Worm (Caenorhabditis elegans) whole organism, L1 larva: Measurements from ENCODE around the gene F35C5.12.

Experiments used
- C04F5.9 ChIP-seq: sonication (generic microtip); optimal IDR thresholded peaks from 2 replicates; lab custom pipeline; 2016; ENCODE audit warnings: missing genetic modification characterization, missing compliant biosample characterization
- C34B4.2 ChIP-seq: sonication (generic microtip); optimal IDR thresholded peaks from 2 replicates; lab custom pipeline; 2017; ENCODE audit warnings: mild to moderate bottlenecking, missing genetic modification characterization, missing compliant biosample characterization
- F16B12.6 ChIP-seq: fragments of 150-350 bp; optimal IDR thresholded peaks from 2 replicates; lab custom pipeline; 2014; ENCODE audit warnings: missing biosample characterization, missing genetic modification characterization
- aha-1 ChIP-seq: fragments of 150-350 bp; optimal IDR thresholded peaks from 2 replicates; lab custom pipeline; 2014; ENCODE audit warnings: missing biosample characterization, missing genetic modification characterization
- aly-2 ChIP-seq: fragments of 150-350 bp; optimal IDR thresholded peaks from 2 replicates; lab custom pipeline; 2014; ENCODE audit warnings: missing biosample characterization, missing genetic modification characterization
- ama-1 ChIP-seq: fragments of 150-350 bp; optimal IDR thresholded peaks from 2 replicates; lab custom pipeline; 2014
- ceh-63 ChIP-seq: fragments of 200-800 bp; sonication (Bioruptor generic); optimal IDR thresholded peaks from 2 replicates; lab custom pipeline; 2018; ENCODE audit warnings: mild to moderate bottlenecking, missing genetic modification characterization, missing compliant biosample characterization
- ceh-8 ChIP-seq: fragments of 200-800 bp; sonication (Bioruptor generic); optimal IDR thresholded peaks from 2 replicates; lab custom pipeline; 2018; ENCODE audit warnings: mild to moderate bottlenecking, missing genetic modification characterization, moderate library complexity, missing compliant biosample characterization
- ceh-82 ChIP-seq, 3 experiments: fragments of 150-350 bp in 1 of 3; sonication (generic microtip) in 2 of 3; optimal IDR thresholded peaks; 2 replicates each; lab custom pipeline; 2014 to 2017; ENCODE audit warnings: missing biosample characterization in 3 of 3, missing genetic modification characterization in 3 of 3
- ceh-88 ChIP-seq: fragments of 200-800 bp; sonication (Bioruptor generic); IDR thresholded peaks from 2 replicates; pipeline ENCODE4 v1.3.6; 2022; ENCODE audit warnings: missing genetic modification characterization, missing compliant biosample characterization
- ces-1 ChIP-seq: fragments of 150-350 bp; optimal IDR thresholded peaks from 2 replicates; lab custom pipeline; 2014; ENCODE audit warnings: missing biosample characterization, missing genetic modification reagents, missing genetic modification characterization
- dsc-1 ChIP-seq: sonication (generic microtip); optimal IDR thresholded peaks from 2 replicates; lab custom pipeline; 2016; ENCODE audit warnings: mild to moderate bottlenecking, missing genetic modification characterization, missing compliant biosample characterization
- efl-1 ChIP-seq, 4 experiments: fragments of 150-350 bp; optimal IDR thresholded peaks in 3 of 4; peaks in 1 of 4; 1 replicate in 1 of 4; 2 replicates in 3 of 4; lab custom pipeline; 2014; ENCODE audit warnings: missing biosample characterization in 2 of 4, missing genetic modification characterization in 2 of 4, missing genetic modification reagents in 2 of 4
- efl-3 ChIP-seq: fragments of 200-800 bp; sonication (Bioruptor generic); optimal IDR thresholded peaks from 2 replicates; lab custom pipeline; 2018; ENCODE audit warnings: mild to moderate bottlenecking, missing genetic modification characterization, missing compliant biosample characterization
- egl-27 ChIP-seq, 2 experiments: fragments of 150-350 bp in 1 of 2; sonication (generic microtip); optimal IDR thresholded peaks; 3 replicates each; lab custom pipeline; 2017 to 2018; ENCODE audit warnings: missing biosample characterization in 2 of 2, missing genetic modification characterization in 2 of 2, missing genetic modification reagents in 2 of 2
- ets-5 ChIP-seq: fragments of 200-800 bp; sonication (Bioruptor generic); IDR thresholded peaks from 2 replicates; pipeline ENCODE4 v1.3.6; 2022; ENCODE audit warnings: missing genetic modification characterization, missing compliant biosample characterization
- fkh-4 ChIP-seq: sonication (generic microtip); optimal IDR thresholded peaks from 2 replicates; lab custom pipeline; 2016; ENCODE audit warnings: missing compliant biosample characterization, missing genetic modification characterization, borderline replicate concordance
- fos-1 ChIP-seq: fragments of 150-350 bp; optimal IDR thresholded peaks from 2 replicates; lab custom pipeline; 2014; ENCODE audit warnings: missing biosample characterization, missing genetic modification characterization
- hlh-4 ChIP-seq: sonication (generic microtip); optimal IDR thresholded peaks from 2 replicates; lab custom pipeline; 2016; ENCODE audit warnings: mild to moderate bottlenecking, missing genetic modification characterization, missing compliant biosample characterization
- irx-1 ChIP-seq: sonication (generic microtip); optimal IDR thresholded peaks from 2 replicates; lab custom pipeline; 2016; ENCODE audit warnings: missing genetic modification characterization, missing compliant biosample characterization
- isw-1 ChIP-seq: fragments of 200-800 bp; sonication (Bioruptor generic); IDR thresholded peaks from 2 replicates; pipeline ENCODE4 v1.3.6; 2022; ENCODE audit warnings: missing genetic modification characterization, missing compliant biosample characterization
- lin-13 ChIP-seq: fragments of 150-350 bp; optimal IDR thresholded peaks from 2 replicates; lab custom pipeline; 2014; ENCODE audit warnings: missing biosample characterization, missing genetic modification reagents, missing genetic modification characterization
- lin-14 ChIP-seq: fragments of 200-800 bp; sonication (Bioruptor generic); optimal IDR thresholded peaks from 2 replicates; lab custom pipeline; 2018; ENCODE audit warnings: mild to moderate bottlenecking, missing genetic modification characterization, moderate library complexity, missing compliant biosample characterization
- lin-15B ChIP-seq: fragments of 150-350 bp; sonication (generic microtip); optimal IDR thresholded peaks from 3 replicates; lab custom pipeline; 2014; ENCODE audit warnings: missing biosample characterization, missing genetic modification characterization
- lin-39 ChIP-seq: fragments of 150-350 bp; optimal IDR thresholded peaks from 2 replicates; lab custom pipeline; 2014; ENCODE audit warnings: missing biosample characterization, missing genetic modification reagents, missing genetic modification characterization
- lir-3 ChIP-seq: sonication (generic microtip); optimal IDR thresholded peaks from 2 replicates; lab custom pipeline; 2016; ENCODE audit warnings: mild to moderate bottlenecking, missing genetic modification characterization, moderate library complexity, missing compliant biosample characterization; ENCODE audit not compliant: poor library complexity
- mab-9 ChIP-seq: fragments of 200-800 bp; sonication (Bioruptor generic); IDR thresholded peaks from 2 replicates; pipeline ENCODE4 v1.3.6; 2022; ENCODE audit warnings: missing genetic modification reagents, missing genetic modification characterization, missing compliant biosample characterization
- mef-2 ChIP-seq: fragments of 150-350 bp; optimal IDR thresholded peaks from 2 replicates; lab custom pipeline; 2014; ENCODE audit warnings: missing biosample characterization, missing genetic modification characterization
- mep-1 ChIP-seq: fragments of 150-350 bp; optimal IDR thresholded peaks from 2 replicates; lab custom pipeline; 2014; ENCODE audit warnings: missing biosample characterization, missing genetic modification characterization
- nhr-11 ChIP-seq: fragments of 150-350 bp; optimal IDR thresholded peaks from 2 replicates; lab custom pipeline; 2014; ENCODE audit warnings: missing biosample characterization, missing genetic modification characterization
- nhr-12 ChIP-seq: sonication (generic microtip); optimal IDR thresholded peaks from 2 replicates; lab custom pipeline; 2017; ENCODE audit warnings: missing biosample characterization, missing genetic modification characterization
- nhr-19 ChIP-seq: fragments of 200-800 bp; sonication (Bioruptor generic); conservative IDR thresholded peaks from 2 replicates; pipeline ENCODE4 v1.3.6; 2022; ENCODE audit warnings: missing genetic modification characterization, missing compliant biosample characterization
- nhr-20 ChIP-seq: sonication (generic microtip); optimal IDR thresholded peaks from 2 replicates; lab custom pipeline; 2016; ENCODE audit warnings: mild to moderate bottlenecking, missing genetic modification characterization, missing compliant biosample characterization
- nhr-28 ChIP-seq: fragments of 150-350 bp; optimal IDR thresholded peaks from 2 replicates; lab custom pipeline; 2014; ENCODE audit warnings: missing biosample characterization, missing genetic modification characterization
- nhr-47 ChIP-seq: sonication (generic microtip); optimal IDR thresholded peaks from 2 replicates; lab custom pipeline; 2016; ENCODE audit warnings: mild to moderate bottlenecking, missing genetic modification characterization, moderate library complexity, missing compliant biosample characterization
- nhr-71 ChIP-seq: sonication (generic microtip); optimal IDR thresholded peaks from 2 replicates; lab custom pipeline; 2016; ENCODE audit warnings: mild to moderate bottlenecking, missing genetic modification characterization, moderate library complexity, missing compliant biosample characterization
- nhr-76 ChIP-seq: sonication (generic microtip); optimal IDR thresholded peaks from 2 replicates; lab custom pipeline; 2017; ENCODE audit warnings: missing biosample characterization, missing genetic modification characterization
- nhr-84 ChIP-seq: sonication (generic microtip); optimal IDR thresholded peaks from 2 replicates; lab custom pipeline; 2017; ENCODE audit warnings: missing biosample characterization, missing genetic modification characterization
- nhr-85 ChIP-seq: sonication (generic microtip); peaks from one replicate; lab custom pipeline; 2016; ENCODE audit warnings: missing genetic modification characterization, inconsistent platforms, missing compliant biosample characterization
- nhr-90 ChIP-seq: sonication (generic microtip); optimal IDR thresholded peaks from 2 replicates; lab custom pipeline; 2016; ENCODE audit warnings: mild to moderate bottlenecking, missing genetic modification characterization, missing compliant biosample characterization; ENCODE audit not compliant: poor library complexity
- pag-3 ChIP-seq: sonication (generic microtip); optimal IDR thresholded peaks from 2 replicates; lab custom pipeline; 2017; ENCODE audit warnings: missing genetic modification characterization, mild to moderate bottlenecking, missing compliant biosample characterization, antibody characterized with exemption, borderline replicate concordance; ENCODE audit not compliant: insufficient read depth
- pqm-1 ChIP-seq: sonication (generic microtip); optimal IDR thresholded peaks from 3 replicates; lab custom pipeline; 2017; ENCODE audit warnings: missing biosample characterization, missing genetic modification characterization
- rnt-1 ChIP-seq: sonication (generic microtip); optimal IDR thresholded peaks from 2 replicates; lab custom pipeline; 2016; ENCODE audit warnings: mild to moderate bottlenecking, missing genetic modification characterization, moderate library complexity, missing compliant biosample characterization
- snpc-4 ChIP-seq: fragments of 150-350 bp; optimal IDR thresholded peaks from 2 replicates; lab custom pipeline; 2014; ENCODE audit warnings: missing biosample characterization, missing genetic modification characterization
- snu-23 ChIP-seq: sonication (generic microtip); optimal IDR thresholded peaks from 2 replicates; lab custom pipeline; 2016; ENCODE audit warnings: missing genetic modification characterization, missing compliant biosample characterization
- sup-37 ChIP-seq: fragments of 200-800 bp; sonication (Bioruptor generic); optimal IDR thresholded peaks from 2 replicates; lab custom pipeline; 2018; ENCODE audit warnings: mild to moderate bottlenecking, missing genetic modification characterization, missing compliant biosample characterization
- swsn-7 ChIP-seq: sonication (generic microtip); optimal IDR thresholded peaks from 2 replicates; lab custom pipeline; 2016; ENCODE audit warnings: missing genetic modification characterization, missing compliant biosample characterization
- tlp-1 ChIP-seq: fragments of 150-350 bp; optimal IDR thresholded peaks from 2 replicates; lab custom pipeline; 2014; ENCODE audit warnings: missing biosample characterization, missing genetic modification characterization
- unc-30 ChIP-seq: sonication (generic microtip); optimal IDR thresholded peaks from 2 replicates; lab custom pipeline; 2017; ENCODE audit warnings: missing biosample characterization, missing genetic modification characterization
- unc-98 ChIP-seq: fragments of 200-800 bp; sonication (Bioruptor generic); IDR thresholded peaks from 2 replicates; pipeline ENCODE4 v1.3.6; 2022; ENCODE audit warnings: missing genetic modification characterization, missing compliant biosample characterization
- vab-15 ChIP-seq: sonication (generic microtip); optimal IDR thresholded peaks from 2 replicates; lab custom pipeline; 2017; ENCODE audit warnings: missing genotype, mild to moderate bottlenecking, missing genetic modification characterization, missing compliant biosample characterization
- xbp-1 ChIP-seq: sonication (generic microtip); optimal IDR thresholded peaks from 2 replicates; lab custom pipeline; 2016; ENCODE audit warnings: missing genetic modification characterization, missing compliant biosample characterization
- zag-1 ChIP-seq: fragments of 150-350 bp; optimal IDR thresholded peaks from 2 replicates; lab custom pipeline; 2014; ENCODE audit warnings: missing biosample characterization, missing genetic modification characterization

The F35C5.12 gene

DNA sequence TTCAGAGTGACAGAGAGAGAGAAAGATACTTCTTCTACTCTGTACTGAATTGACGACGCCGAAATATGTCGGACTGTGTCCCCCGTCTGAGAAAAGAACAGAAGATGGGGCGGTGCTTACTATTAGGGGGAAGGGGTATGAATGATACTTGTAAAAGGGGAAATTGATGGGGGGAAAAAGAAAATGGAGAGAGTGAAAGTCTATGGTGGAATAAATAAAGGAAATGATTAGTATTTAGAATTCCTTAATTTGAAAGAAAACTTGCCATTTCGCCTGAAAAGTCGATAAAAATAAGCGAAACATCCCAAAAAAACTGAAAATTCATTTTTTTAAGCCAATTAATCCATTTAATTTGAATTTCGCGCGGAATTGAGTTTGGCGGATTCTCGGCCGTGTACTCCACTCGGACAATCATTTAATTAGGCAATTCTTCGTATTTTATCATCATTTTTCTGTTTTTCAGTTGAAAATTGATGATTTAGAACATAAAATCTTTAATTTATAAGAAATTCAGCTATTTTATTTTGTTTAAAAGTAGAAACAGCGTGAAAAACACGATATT, at the start of gene F35C5.12:
F35C5.12 (minus strand) TSS at position 51 of the 562 bp plus-strand sequence.
- TF ChIP-seq fkh-4 (tag; lab: Kevin White, UChicago) (peak; percentile 74), snu-23 (peak; percentile 60), ama-1 (no peak), rnt-1 (peak; percentile 92), mef-2 (tag; lab: Kevin White, UChicago) (no peak), lin-39 (tag; lab: Kevin White, UChicago) (no peak), pqm-1 (tag; lab: Kevin White, UChicago) (no peak), ceh-63 (no peak), isw-1 (GFP tag; lab: Robert Waterston, UW) (no peak), swsn-7 (peak; percentile 59), F16B12.6 (no peak), tlp-1 (tag; lab: Kevin White, UChicago) (no peak), fos-1 (tag; lab: Kevin White, UChicago) (no peak), ets-5 (GFP tag; lab: Robert Waterston, UW) (no peak), lin-15B (no peak), vab-15 (no peak), nhr-28 (tag; lab: Kevin White, UChicago) (no peak), aha-1 (no peak), nhr-90 (tag; lab: Kevin White, UChicago) (peak; percentile 78), lin-14 (GFP tag; lab: Kevin White, UChicago) (no peak), nhr-84 (tag; lab: Kevin White, UChicago) (no peak), hlh-4 (tag; lab: Kevin White, UChicago) (no peak), nhr-85 (tag; lab: Kevin White, UChicago) (peak; percentile 85), xbp-1 (peak; percentile 59), mab-9 (GFP tag; lab: Robert Waterston, UW) (0 out of 2 replicates have a peak, but pooled peaks have one; percentile 18), nhr-47 (tag; lab: Kevin White, UChicago) (peak; percentile 65), snpc-4 (peak; percentile 17), nhr-20 (tag; lab: Kevin White, UChicago) (peak; percentile 58), lin-13 (peak; percentile 8), ces-1 (no peak), unc-98 (GFP tag; lab: Robert Waterston, UW) (peak; percentile 23; the same call in 1 of the 2 replicates), nhr-71 (tag; lab: Kevin White, UChicago) (peak; percentile 75), nhr-12 (tag; lab: Kevin White, UChicago) (no peak), ceh-88 (GFP tag; lab: Robert Waterston, UW) (no peak), unc-30 (tag; lab: Kevin White, UChicago) (no peak), sup-37 (GFP tag; lab: Kevin White, UChicago) (no peak), C04F5.9 (tag; lab: Kevin White, UChicago) (peak; percentile 18), ceh-8 (GFP tag; lab: Kevin White, UChicago) (peak; percentile 33), mep-1 (tag; lab: Kevin White, UChicago) (peak; percentile 15), aly-2 (tag; lab: Kevin White, UChicago) (no peak), irx-1 (tag; lab: Kevin White, UChicago) (peak; percentile 68), nhr-76 (tag; lab: Kevin White, UChicago) (no peak), C34B4.2 (tag; lab: Kevin White, UChicago) (no peak), nhr-11 (no peak), nhr-19 (peak; percentile 68), pag-3 (tag; lab: Kevin White, UChicago) (no peak), dsc-1 (peak; percentile 82), efl-3 (GFP tag; lab: Kevin White, UChicago) (no peak), efl-1 (optimal IDR thresholded peaks at IDR 0.05; lab: Kevin White, UChicago) (peak; percentile 94 to 95), efl-1 (GFP tag; optimal IDR thresholded peaks at IDR 0.05 in 1 of 2; lab: Kevin White, UChicago) (peak; percentile 89 to 99), lir-3 (tag; lab: Kevin White, UChicago) (peak; percentile 79), egl-27 (tag; optimal IDR thresholded peaks at IDR 0.05; lab: Kevin White, UChicago) (no peak), ceh-82 (tag; optimal IDR thresholded peaks at IDR 0.05; lab: Kevin White, UChicago) (peak in 1 of 3 experiments; percentile 29), zag-1 (tag; lab: Kevin White, UChicago) (no peak)
